Worm (Caenorhabditis elegans): Measurements from ENCODE around the gene F13A7.7.
A peak's percentile ranks its signal among the peaks of the same experiment; 100 is the strongest.

The F13A7.7 gene

ce11 chrV:16370039-16370438 lies 13.6 kb downstream of the F13A7.7 start (continued):
- peak in 1 of 6 experiments; percentile 32 for TF ChIP-seq elt-3 (tag; optimal IDR thresholded peaks at IDR 0.05)
- TF ChIP-seq fkh-4 (tag; optimal IDR thresholded peaks at IDR 0.05; ENCODE audit: borderline replicate concordance): no peak
- no peak for TF ChIP-seq ztf-4 (tag; optimal IDR thresholded peaks at IDR 0.05)

DNA sequence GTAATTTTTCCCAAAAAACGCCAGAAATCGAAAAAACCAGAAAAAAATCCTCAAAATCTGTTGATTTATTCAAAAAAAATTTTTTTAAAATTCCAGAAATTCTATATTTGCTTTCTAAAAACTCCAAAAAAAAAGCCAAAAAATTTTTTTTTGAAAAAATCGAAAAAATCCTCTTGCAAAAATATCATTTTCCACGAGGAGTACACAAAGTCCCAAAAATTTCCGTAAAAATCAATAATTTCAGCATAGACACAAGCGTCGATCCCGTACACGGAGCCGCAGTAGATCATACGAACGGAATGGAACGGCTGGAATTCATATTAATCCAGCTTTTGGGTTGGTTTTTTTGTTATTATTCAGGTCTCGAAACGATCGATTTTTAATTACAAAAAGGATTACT lies 15.5 kb downstream of the F13A7.7 start:
- no peak for TF ChIP-seq nhr-84 (tag; optimal IDR thresholded peaks at IDR 0.05)
- no peak for TF ChIP-seq tlp-1 (tag; optimal IDR thresholded peaks at IDR 0.05)
- TF ChIP-seq efl-1 (optimal IDR thresholded peaks at IDR 0.05): no peak
- peak in 1 of 2 experiments; percentile 55 for TF ChIP-seq efl-1 (GFP tag; optimal IDR thresholded peaks at IDR 0.05 in 1 of 2)

ce11 chrV:16367575-16367974 lies 16.1 kb downstream of the F13A7.7 start, which contains the start of gene W08G11.3:
Gene W08G11.3 (plus strand): TSS chrV:16367681.
- TF ChIP-seq mdl-1 (tag; optimal IDR thresholded peaks at IDR 0.05): no peak
- no peak for TF ChIP-seq nhr-19 (GFP tag; conservative IDR thresholded peaks at IDR 0.05)
- no peak for TF ChIP-seq nhr-28 (tag; optimal IDR thresholded peaks at IDR 0.05)
- peak; percentile 40 for TF ChIP-seq aly-2 (tag; optimal IDR thresholded peaks at IDR 0.05)
- no peak for TF ChIP-seq xbp-1 (tag; optimal IDR thresholded peaks at IDR 0.05)
- TF ChIP-seq pax-3 (tag; optimal IDR thresholded peaks at IDR 0.05): no peak
- TF ChIP-seq nhr-71 (tag; optimal IDR thresholded peaks at IDR 0.05): peak; percentile 2
- TF ChIP-seq C16A3.4 (tag; optimal IDR thresholded peaks at IDR 0.05): no peak
- no peak for TF ChIP-seq nhr-12 (tag; optimal IDR thresholded peaks at IDR 0.05)
- TF ChIP-seq mef-2 (tag; optimal IDR thresholded peaks at IDR 0.05): no peak
- TF ChIP-seq sup-37 (GFP tag; optimal IDR thresholded peaks at IDR 0.05): no peak
- TF ChIP-seq unc-86 (tag; optimal IDR thresholded peaks at IDR 0.05): no peak
- TF ChIP-seq ceh-82 (tag; optimal IDR thresholded peaks at IDR 0.05): peak in 1 of 3 experiments; percentile 2
- TF ChIP-seq irx-1 (tag; optimal IDR thresholded peaks at IDR 0.05): no peak

- TF ChIP-seq alr-1 (tag; optimal IDR thresholded peaks at IDR 0.05; ENCODE audit: borderline replicate concordance): no peak
- no peak for TF ChIP-seq ceh-8 (GFP tag; optimal IDR thresholded peaks at IDR 0.05)
- no peak for TF ChIP-seq zip-4 (GFP tag; optimal IDR thresholded peaks at IDR 0.05)
Measured at ce11 chrV:16361350-16361749, 22.3 kb downstream of the F13A7.7 start.

- peak in 1 of 3 experiments; percentile 5 for TF ChIP-seq ceh-82 (tag; optimal IDR thresholded peaks at IDR 0.05)
- no peak for TF ChIP-seq egl-27 (tag; optimal IDR thresholded peaks at IDR 0.05)
- peak; percentile 5 for TF ChIP-seq skn-1 (tag; optimal IDR thresholded peaks at IDR 0.05)
- peak; percentile 43 for TF ChIP-seq elt-2 (tag; optimal IDR thresholded peaks at IDR 0.05)
- no peak for TF ChIP-seq ets-5 (GFP tag; IDR thresholded peaks at IDR 0.05)
- TF ChIP-seq ces-1 (GFP tag; optimal IDR thresholded peaks at IDR 0.05): no peak
- TF ChIP-seq blmp-1 (tag; optimal IDR thresholded peaks at IDR 0.05): peak; percentile 88
- no peak for TF ChIP-seq lin-15B (tag; optimal IDR thresholded peaks at IDR 0.05)
Measured at ce11 chrV:16357253-16357652, 26.4 kb downstream of the F13A7.7 start, which contains the start of gene pptr-1. Gene pptr-1 (plus strand): TSS chrV:16357521.

DNA sequence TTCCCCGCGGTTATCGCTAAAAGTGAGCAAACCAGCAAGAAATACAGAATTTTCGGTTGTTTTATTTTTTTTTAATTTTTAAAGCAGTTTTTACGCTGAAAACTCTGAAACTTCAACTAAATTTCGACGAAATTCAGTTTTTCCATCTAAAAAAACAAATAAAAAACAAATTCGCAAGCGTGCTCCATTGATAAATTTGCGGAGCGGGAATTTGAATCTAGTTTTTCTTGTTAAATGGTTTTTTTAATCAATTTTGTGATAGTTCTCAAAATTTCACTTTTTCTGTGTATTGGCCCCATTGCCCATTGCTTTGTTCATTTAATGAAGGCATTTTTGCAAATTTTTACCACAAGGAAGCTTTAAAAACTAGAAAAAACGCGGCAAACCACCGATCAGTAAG lies 26.8 kb downstream of the F13A7.7 start:
- no peak for TF ChIP-seq F16B12.6 (tag; optimal IDR thresholded peaks at IDR 0.05)
- TF ChIP-seq ceh-8 (GFP tag; optimal IDR thresholded peaks at IDR 0.05): no peak
- TF ChIP-seq C34B4.2 (tag; optimal IDR thresholded peaks at IDR 0.05): no peak
- TF ChIP-seq nhr-76 (tag; optimal IDR thresholded peaks at IDR 0.05): no peak
- no peak for TF ChIP-seq ceh-63 (GFP tag; optimal IDR thresholded peaks at IDR 0.05)
- peak in 1 of 3 experiments; percentile 41 for TF ChIP-seq dpl-1 (GFP tag; optimal IDR thresholded peaks at IDR 0.05)
- TF ChIP-seq unc-130 (tag; optimal IDR thresholded peaks at IDR 0.05): no peak
- no peak for TF ChIP-seq hlh-17 (GFP tag; optimal IDR thresholded peaks at IDR 0.05; ENCODE audit: borderline replicate concordance)
- no peak for TF ChIP-seq mef-2 (tag; optimal IDR thresholded peaks at IDR 0.05)
- peak in 1 of 2 experiments; percentile 38 for TF ChIP-seq efl-1 (optimal IDR thresholded peaks at IDR 0.05)
- TF ChIP-seq efl-1 (GFP tag; optimal IDR thresholded peaks at IDR 0.05 in 1 of 2): peak; percentile 59 to 93
